Worm (Caenorhabditis elegans) whole organism, early embryonic: ENCODE measurements around the gene T22F3.12.
"Not testable (repeated sequence)": the region's sequence is repeated elsewhere in the genome, so short reads cannot be mapped to it uniquely, and the experiment has no call there.

Experiments used
- B0310.2 ChIP-seq: sonication (generic microtip); optimal IDR thresholded peaks from 2 replicates; lab custom pipeline; 2016; ENCODE audit warnings: mild to moderate bottlenecking, missing genetic modification characterization, missing compliant biosample characterization
- F13C5.2 ChIP-seq: sonication (generic microtip); optimal IDR thresholded peaks from 2 replicates; lab custom pipeline; 2017; ENCODE audit warnings: mild to moderate bottlenecking, missing genetic modification characterization, inconsistent platforms, missing compliant biosample characterization
- ama-1 ChIP-seq: fragments of 150-350 bp; optimal IDR thresholded peaks from 2 replicates; lab custom pipeline; 2014
- ceh-13 ChIP-seq: fragments of 200-800 bp; sonication (Bioruptor generic); optimal IDR thresholded peaks from 2 replicates; lab custom pipeline; 2018; ENCODE audit warnings: mild to moderate bottlenecking, missing genetic modification characterization, missing compliant biosample characterization
- ceh-36 ChIP-seq: sonication (generic microtip); optimal IDR thresholded peaks from 2 replicates; lab custom pipeline; 2016; ENCODE audit warnings: missing genetic modification characterization, inconsistent platforms, missing compliant biosample characterization
- flt-1 ChIP-seq: fragments of 200-800 bp; sonication (Bioruptor generic); IDR thresholded peaks from 2 replicates; pipeline ENCODE4 v1.3.6; 2022; ENCODE audit warnings: missing genetic modification characterization, missing compliant biosample characterization
- hmbx-1 ChIP-seq: sonication (generic microtip); optimal IDR thresholded peaks from 2 replicates; lab custom pipeline; 2016; ENCODE audit warnings: mild to moderate bottlenecking, missing genetic modification characterization, missing compliant biosample characterization
- hmg-4 ChIP-seq: fragments of 200-800 bp; sonication (Bioruptor generic); optimal IDR thresholded peaks from 2 replicates; lab custom pipeline; 2018; ENCODE audit warnings: mild to moderate bottlenecking, missing genetic modification characterization, missing compliant biosample characterization
- hnd-1 ChIP-seq: sonication (generic microtip); optimal IDR thresholded peaks from 2 replicates; lab custom pipeline; 2016; ENCODE audit warnings: missing genetic modification characterization, missing compliant biosample characterization
- scrt-1 ChIP-seq: fragments of 200-800 bp; sonication (Bioruptor generic); IDR thresholded peaks from 2 replicates; pipeline ENCODE4 v1.3.6; 2022; ENCODE audit warnings: missing genetic modification characterization, missing compliant biosample characterization
- tbx-37 ChIP-seq: fragments of 200-800 bp; sonication (Bioruptor generic); conservative IDR thresholded peaks from 2 replicates; pipeline ENCODE4 v1.3.6; 2022; ENCODE audit warnings: missing genetic modification reagents, missing genetic modification characterization, missing compliant biosample characterization
- tra-4 ChIP-seq: sonication (generic microtip); optimal IDR thresholded peaks from 2 replicates; lab custom pipeline; 2017; ENCODE audit warnings: missing genetic modification characterization, missing compliant biosample characterization

ce11 chrV:3620608-3621007, 28.6 kb upstream of the T22F3.12 start, which contains the start of gene srx-93:
- not testable (repeated sequence) for TF ChIP-seq ama-1 (lab: Kevin White, UChicago); flt-1 (GFP tag; lab: Robert Waterston, UW); B0310.2 (tag; lab: Kevin White, UChicago); ceh-36 (tag; lab: Kevin White, UChicago); scrt-1 (GFP tag; lab: Robert Waterston, UW); hmg-4; tbx-37; F13C5.2 (tag; lab: Kevin White, UChicago); hmbx-1; hnd-1 (tag; lab: Kevin White, UChicago); tra-4 (tag; lab: Kevin White, UChicago); ceh-13 (GFP tag; lab: Kevin White, UChicago)
